Worm (Caenorhabditis elegans) whole organism, early embryonic: Measurements from ENCODE around the gene tbc-19.

Experiments used
- ceh-36 ChIP-seq: sonication (generic microtip); optimal IDR thresholded peaks from 2 replicates; lab custom pipeline; 2016; ENCODE audit warnings: missing genetic modification characterization, inconsistent platforms, missing compliant biosample characterization
- hnd-1 ChIP-seq: sonication (generic microtip); optimal IDR thresholded peaks from 2 replicates; lab custom pipeline; 2016; ENCODE audit warnings: missing genetic modification characterization, missing compliant biosample characterization
- tbx-37 ChIP-seq: fragments of 200-800 bp; sonication (Bioruptor generic); conservative IDR thresholded peaks from 2 replicates; pipeline ENCODE4 v1.3.6; 2022; ENCODE audit warnings: missing genetic modification reagents, missing genetic modification characterization, missing compliant biosample characterization

- no peak for TF ChIP-seq ceh-36 (tag; lab: Kevin White, UChicago)
- TF ChIP-seq hnd-1 (tag; lab: Kevin White, UChicago): no peak
- no peak for TF ChIP-seq tbx-37 (GFP tag; lab: Robert Waterston, UW)
These were observed 26.0 kb downstream of the tbc-19 start, which contains the start of gene irld-24 for ce11 chrX:13986307-13986706.
